Worm (Caenorhabditis elegans) whole organism, L4/young adult: ENCODE results near the gene ZK662.5.

Source experiments
- W03F9.2 ChIP-seq: fragments of 150-350 bp; optimal IDR thresholded peaks from 2 replicates; lab custom pipeline; 2014; ENCODE audit warnings: missing biosample characterization, missing genetic modification characterization
- dao-5 ChIP-seq: sonication (generic microtip); optimal IDR thresholded peaks from 2 replicates; lab custom pipeline; 2016; ENCODE audit warnings: missing genotype, missing genetic modification characterization, moderate library complexity, missing compliant biosample characterization
- him-1 ChIP-seq: sonication (generic microtip); optimal IDR thresholded peaks from 2 replicates; lab custom pipeline; 2016; ENCODE audit warnings: missing genotype, missing genetic modification reagents, missing genetic modification characterization, missing compliant biosample characterization

Gene ZK662.5

DNA sequence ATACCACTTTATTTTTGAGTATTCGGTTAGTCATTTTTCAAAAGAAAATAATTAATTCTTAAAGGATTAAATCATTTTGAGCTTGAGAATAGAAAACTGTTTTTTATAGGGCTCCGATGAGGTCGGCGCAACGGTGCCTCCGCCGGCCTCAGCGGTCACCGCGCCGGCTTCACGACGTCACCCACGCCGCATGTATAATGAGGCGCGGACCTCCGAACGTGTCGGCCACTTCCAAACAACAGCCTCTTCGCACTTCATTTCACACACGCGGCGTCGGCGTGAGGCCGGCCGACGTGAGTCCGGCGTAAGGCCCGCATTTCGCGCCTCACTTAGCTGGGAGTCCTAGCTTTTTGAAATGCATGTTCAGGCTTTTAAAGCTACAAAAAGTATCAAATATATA is 45.4 kb downstream of the ZK662.5 start:
- TF ChIP-seq him-1 (tag; lab: Kevin White, UChicago), result no peak
- no peak for TF ChIP-seq dao-5 (tag; lab: Kevin White, UChicago)
- TF ChIP-seq W03F9.2, result no peak

DNA sequence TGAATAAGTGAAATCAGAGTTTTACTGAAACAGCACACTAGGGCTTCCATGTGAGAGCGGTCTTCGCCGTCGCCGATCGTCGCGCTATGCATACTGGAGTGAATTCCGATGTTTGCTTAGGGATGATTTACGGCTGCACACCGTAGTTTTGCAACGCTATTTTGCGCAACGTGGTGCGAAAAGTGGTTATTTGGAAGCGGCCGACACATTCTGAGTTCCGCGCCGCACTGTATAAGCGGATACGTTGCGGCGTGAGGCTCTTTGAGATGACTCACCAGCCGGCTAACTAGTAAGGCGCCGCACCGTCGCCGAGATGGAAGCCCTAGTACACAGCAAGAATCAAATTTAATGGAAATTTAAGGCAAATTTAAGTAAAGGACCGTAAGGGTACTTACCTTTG is 47.1 kb downstream of the ZK662.5 start:
- no peak for TF ChIP-seq dao-5 (tag; lab: Kevin White, UChicago)
- TF ChIP-seq him-1 (tag; lab: Kevin White, UChicago), result no peak
- no peak for TF ChIP-seq W03F9.2

DNA sequence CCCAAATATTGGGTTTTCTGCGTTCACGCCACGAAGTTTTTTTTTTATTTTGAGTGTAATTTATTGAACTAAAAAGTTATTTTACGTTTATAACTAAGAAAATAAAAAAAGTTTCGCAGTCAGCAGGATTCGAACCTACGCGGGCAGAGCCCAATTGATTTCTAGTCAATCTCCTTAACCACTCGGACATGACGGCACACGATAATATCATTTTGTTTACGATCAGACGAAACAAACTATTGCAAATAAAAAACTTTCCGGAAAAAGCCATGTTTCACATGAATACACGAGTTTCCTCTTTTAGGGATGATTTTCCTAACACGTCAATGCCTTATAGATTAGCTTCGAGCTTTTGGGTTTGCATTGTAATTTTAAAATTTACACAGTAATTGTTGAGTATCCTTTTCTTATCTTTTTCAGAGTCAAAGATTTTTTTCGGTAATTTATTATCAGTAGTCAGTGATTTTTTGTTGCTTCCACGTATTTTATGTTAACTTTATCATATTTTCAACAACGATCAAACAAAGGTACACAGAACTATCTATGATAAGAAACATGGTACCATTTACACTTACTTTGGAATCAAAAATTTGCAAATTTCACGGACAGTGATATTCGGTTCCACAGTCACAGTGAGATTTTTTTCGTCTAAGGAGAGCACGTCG is 48.6 kb downstream of the ZK662.5 start:
- TF ChIP-seq dao-5 (tag; lab: Kevin White, UChicago) (no peak), W03F9.2 (no peak), him-1 (tag; lab: Kevin White, UChicago) (no peak)

DNA sequence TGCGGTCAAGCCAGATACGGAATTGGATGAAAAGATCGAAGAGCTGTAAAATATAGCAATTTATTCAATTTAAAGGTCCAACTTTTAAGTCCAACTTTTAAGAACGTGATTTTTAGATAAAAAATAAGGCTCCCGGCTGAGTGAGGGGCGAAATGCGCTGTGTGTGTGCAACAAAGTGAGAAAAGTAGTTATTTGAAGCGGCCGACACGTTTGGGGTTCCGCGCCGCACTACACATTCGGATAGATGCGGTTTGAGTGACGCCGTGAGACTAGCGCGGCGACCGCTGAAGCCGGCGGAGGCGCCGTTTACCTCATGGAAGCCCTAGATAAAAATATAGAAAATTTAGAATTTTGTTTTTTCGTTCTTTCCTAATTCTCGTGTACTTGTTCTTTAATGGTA is 49.3 kb downstream of the ZK662.5 start:
- no peak for TF ChIP-seq dao-5 (tag; lab: Kevin White, UChicago)
- TF ChIP-seq W03F9.2, result no peak
- no peak for TF ChIP-seq him-1 (tag; lab: Kevin White, UChicago)

DNA sequence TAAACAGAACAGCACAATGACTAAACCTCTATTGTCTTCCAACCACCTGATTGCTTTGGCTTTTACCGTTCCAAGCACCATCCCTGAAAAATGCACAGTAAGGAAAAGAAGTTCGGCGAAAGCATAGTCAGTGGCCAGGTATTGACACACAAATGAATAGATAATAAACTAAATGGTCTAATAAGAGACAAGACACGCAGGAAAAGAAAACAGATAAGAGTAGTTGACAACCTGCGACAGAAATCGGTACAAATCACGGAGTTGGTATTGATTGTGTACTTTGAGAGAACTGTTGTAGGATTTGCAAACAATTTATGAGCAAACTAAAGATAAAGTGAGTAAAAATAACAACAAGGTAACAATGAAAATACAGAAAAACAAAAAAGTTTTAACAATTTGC is 50.0 kb downstream of the ZK662.5 start, which contains the start of gene Y7A5A.1:
Y7A5A.1 (minus strand) TSS at position 83 of the 400 bp plus-strand sequence.
- TF ChIP-seq dao-5 (tag; lab: Kevin White, UChicago) (no peak), him-1 (tag; lab: Kevin White, UChicago) (no peak), W03F9.2 (no peak)

DNA sequence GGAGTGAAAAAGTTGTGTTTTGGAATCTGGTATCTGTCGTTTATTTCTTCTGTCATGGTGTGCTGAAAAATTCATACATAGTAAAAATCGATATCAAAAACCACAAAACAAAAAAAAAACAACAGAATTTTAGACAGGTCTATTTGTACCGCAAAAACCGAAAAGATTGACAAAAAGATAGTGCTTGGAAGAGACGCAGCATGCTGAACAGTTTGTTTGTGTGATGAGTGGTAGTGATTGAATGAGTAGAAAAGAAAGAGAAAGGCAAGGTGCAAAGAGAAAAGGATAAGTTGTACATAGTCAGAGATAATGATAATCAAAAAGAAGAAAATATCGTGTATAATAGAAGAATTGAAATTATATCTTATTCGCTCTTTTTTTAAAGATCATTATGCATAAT is 51.2 kb downstream of the ZK662.5 start, which contains the start of gene Y7A5A.2:
Y7A5A.2 (minus strand) TSS at position 62 of the 400 bp plus-strand sequence.
- no peak for TF ChIP-seq him-1 (tag; lab: Kevin White, UChicago)
- no peak for TF ChIP-seq dao-5 (tag; lab: Kevin White, UChicago)
- no peak for TF ChIP-seq W03F9.2
